Worm (Caenorhabditis elegans) whole organism, young adult: ENCODE data around the gene E04F6.10.
A peak's percentile ranks its signal among the peaks of the same experiment; 100 is the strongest.

Source experiments
- B0261.1 ChIP-seq: sonication (generic microtip); optimal IDR thresholded peaks from 2 replicates; lab custom pipeline; 2016; ENCODE audit warnings: mild to moderate bottlenecking, missing genetic modification characterization, moderate library complexity, missing compliant biosample characterization
- C06A6.2 ChIP-seq: fragments of 200-800 bp; sonication (Bioruptor generic); conservative IDR thresholded peaks from 2 replicates; pipeline ENCODE4 v1.3.6; 2022; ENCODE audit warnings: missing genetic modification characterization, missing compliant biosample characterization
- F49E8.2 ChIP-seq: sonication (generic microtip); optimal IDR thresholded peaks from 3 replicates; lab custom pipeline; 2017; ENCODE audit warnings: missing genetic modification characterization, mild to moderate bottlenecking, missing compliant biosample characterization, antibody characterized with exemption, moderate library complexity; ENCODE audit not compliant: insufficient read depth
- Y53F4B.3 ChIP-seq: fragments of 200-800 bp; sonication (Bioruptor generic); IDR thresholded peaks from 2 replicates; pipeline ENCODE4 v1.3.6; 2022; ENCODE audit warnings: missing genetic modification reagents, missing genetic modification characterization, missing compliant biosample characterization
- Y79H2A.3 ChIP-seq: fragments of 200-800 bp; sonication (Bioruptor generic); conservative IDR thresholded peaks from 2 replicates; pipeline ENCODE4 v1.3.6; 2022; ENCODE audit warnings: missing genetic modification reagents, missing genetic modification characterization, missing compliant biosample characterization
- Y95B8A.8 ChIP-seq: fragments of 200-800 bp; sonication (Bioruptor generic); IDR thresholded peaks from 2 replicates; pipeline ENCODE4 v1.3.6; 2022; ENCODE audit warnings: missing genetic modification reagents, missing genetic modification characterization, missing compliant biosample characterization
- ZK185.1 ChIP-seq: sonication (generic microtip); optimal IDR thresholded peaks from 2 replicates; lab custom pipeline; 2016; ENCODE audit warnings: mild to moderate bottlenecking, missing genetic modification characterization, missing compliant biosample characterization; ENCODE audit not compliant: poor library complexity, severe bottlenecking
- cebp-1 ChIP-seq, 2 experiments: fragments of 200-800 bp in 1 of 2; sonication (Bioruptor generic) in 1 of 2; sonication (generic microtip) in 1 of 2; IDR thresholded peaks in 1 of 2; optimal IDR thresholded peaks in 1 of 2; 2 replicates each; pipeline versions ENCODE4 v1.3.6 to Lab custom; 2017 to 2022; ENCODE audit warnings: missing compliant biosample characterization in 2 of 2, missing genetic modification characterization in 2 of 2, mild to moderate bottlenecking in 1 of 2, missing genetic modification reagents in 1 of 2, moderate library complexity in 1 of 2
- ceh-91 ChIP-seq: fragments of 200-800 bp; sonication (Bioruptor generic); IDR thresholded peaks from 2 replicates; pipeline ENCODE4 v1.3.6; 2022; ENCODE audit warnings: missing genetic modification reagents, missing genetic modification characterization, missing compliant biosample characterization
- egl-18 ChIP-seq: fragments of 200-800 bp; sonication (Bioruptor generic); IDR thresholded peaks from 2 replicates; pipeline ENCODE4 v1.3.6; 2022; ENCODE audit warnings: missing genetic modification reagents, missing genetic modification characterization, missing compliant biosample characterization
- egrh-3 ChIP-seq: fragments of 200-800 bp; sonication (Bioruptor generic); IDR thresholded peaks from 2 replicates; pipeline ENCODE4 v1.3.6; 2022; ENCODE audit warnings: missing genetic modification reagents, missing genetic modification characterization, missing compliant biosample characterization
- fkh-3 ChIP-seq: sonication (generic microtip); optimal IDR thresholded peaks from 2 replicates; lab custom pipeline; 2016; ENCODE audit warnings: mild to moderate bottlenecking, missing genetic modification characterization, missing compliant biosample characterization
- hmg-1.2 ChIP-seq: fragments of 200-800 bp; sonication (Bioruptor generic); IDR thresholded peaks from 2 replicates; pipeline ENCODE4 v1.3.6; 2022; ENCODE audit warnings: missing genetic modification reagents, missing genetic modification characterization, missing compliant biosample characterization
- hrde-1 ChIP-seq: sonication (generic microtip); optimal IDR thresholded peaks from 2 replicates; lab custom pipeline; 2016; ENCODE audit warnings: missing genetic modification characterization, mild to moderate bottlenecking, missing compliant biosample characterization, moderate library complexity, missing genotype, missing genetic modification reagents, borderline replicate concordance
- hsf-1 ChIP-seq: fragments of 200-800 bp; sonication (Bioruptor generic); IDR thresholded peaks from 2 replicates; pipeline ENCODE4 v1.3.6; 2022; ENCODE audit warnings: missing genetic modification reagents, missing genetic modification characterization, missing compliant biosample characterization
- let-526 ChIP-seq: fragments of 200-800 bp; sonication (Bioruptor generic); IDR thresholded peaks from 2 replicates; pipeline ENCODE4 v1.3.6; 2022; ENCODE audit warnings: missing genetic modification reagents, missing genetic modification characterization, missing compliant biosample characterization
- mxl-1 ChIP-seq: sonication (generic microtip); optimal IDR thresholded peaks from 2 replicates; lab custom pipeline; 2016; ENCODE audit warnings: missing genetic modification characterization, missing compliant biosample characterization
- nhr-120 ChIP-seq: fragments of 200-800 bp; sonication (Bioruptor generic); IDR thresholded peaks from 2 replicates; pipeline ENCODE4 v1.3.6; 2022; ENCODE audit warnings: missing genetic modification characterization, missing compliant biosample characterization
- nhr-80 ChIP-seq: sonication (generic microtip); optimal IDR thresholded peaks from 2 replicates; lab custom pipeline; 2016; ENCODE audit warnings: missing genetic modification characterization, missing compliant biosample characterization
- rec-8 ChIP-seq, 2 experiments: sonication (generic microtip); optimal IDR thresholded peaks; 2 replicates each; lab custom pipeline; 2016; ENCODE audit warnings: mild to moderate bottlenecking in 2 of 2, missing genetic modification characterization in 2 of 2, missing genetic modification reagents in 2 of 2, missing genotype in 2 of 2, missing biosample characterization in 1 of 2, missing compliant biosample characterization in 1 of 2, moderate library complexity in 1 of 2
- sdz-38 ChIP-seq: sonication (generic microtip); optimal IDR thresholded peaks from 2 replicates; lab custom pipeline; 2016; ENCODE audit warnings: missing genotype, missing genetic modification characterization, missing compliant biosample characterization
- snpc-1.3 ChIP-seq: sonication (generic microtip); optimal IDR thresholded peaks from 2 replicates; lab custom pipeline; 2017; ENCODE audit warnings: missing genetic modification characterization, mild to moderate bottlenecking, missing compliant biosample characterization, antibody characterized with exemption, moderate library complexity, missing genotype, missing genetic modification reagents; ENCODE audit not compliant: insufficient read depth
- snpc-3.4 ChIP-seq: sonication (generic microtip); optimal IDR thresholded peaks from 2 replicates; lab custom pipeline; 2017; ENCODE audit warnings: missing genetic modification characterization, mild to moderate bottlenecking, missing compliant biosample characterization, antibody characterized with exemption, moderate library complexity, missing genotype, missing genetic modification reagents
- snpc-4 ChIP-seq, 5 experiments: fragments of 150-350 bp in 1 of 5; sonication (generic microtip) in 4 of 5; optimal IDR thresholded peaks; 2 replicates each; lab custom pipeline; 2014 to 2018; ENCODE audit warnings: missing genetic modification characterization in 5 of 5, missing biosample characterization in 3 of 5, antibody characterized with exemption in 2 of 5, mild to moderate bottlenecking in 2 of 5, missing compliant biosample characterization in 2 of 5, missing genotype in 2 of 5, moderate library complexity in 2 of 5, missing genetic modification reagents in 1 of 5
- somi-1 ChIP-seq: fragments of 200-800 bp; sonication (Bioruptor generic); optimal IDR thresholded peaks from 2 replicates; lab custom pipeline; 2018; ENCODE audit warnings: mild to moderate bottlenecking, missing genetic modification characterization, missing compliant biosample characterization
- tbp1 ChIP-seq: fragments of 200-800 bp; sonication (Bioruptor generic); optimal IDR thresholded peaks from 2 replicates; lab custom pipeline; 2018; ENCODE audit warnings: mild to moderate bottlenecking, missing genetic modification characterization, missing compliant biosample characterization
- tbx-9 ChIP-seq: sonication (generic microtip); optimal IDR thresholded peaks from 2 replicates; lab custom pipeline; 2016; ENCODE audit warnings: borderline replicate concordance, missing genetic modification characterization, inconsistent platforms, missing compliant biosample characterization
- tlf-1 ChIP-seq: fragments of 200-800 bp; sonication (Bioruptor generic); optimal IDR thresholded peaks from 2 replicates; lab custom pipeline; 2018; ENCODE audit warnings: mild to moderate bottlenecking, missing genetic modification characterization, missing compliant biosample characterization
- ztf-6 ChIP-seq: fragments of 200-800 bp; sonication (Bioruptor generic); IDR thresholded peaks from 2 replicates; pipeline ENCODE4 v1.3.6; 2022; ENCODE audit warnings: missing genetic modification reagents, missing genetic modification characterization, missing compliant biosample characterization

The E04F6.10 gene

ce11 chrII:7251978-7252377 lies 35.0 kb upstream of the E04F6.10 start, which contains the start of the genes prx-13 and ada-2:
Gene prx-13 (minus strand): TSS chrII:7252015.
Gene ada-2 (plus strand): TSS chrII:7252259.
- TF ChIP-seq nhr-80 (tag; lab: Kevin White, UChicago) (peak; percentile 62), snpc-4 (GFP tag; optimal IDR thresholded peaks at IDR 0.05; lab: Kevin White, UChicago) (no peak), snpc-4 (tag; optimal IDR thresholded peaks at IDR 0.05; lab: Kevin White, UChicago) (peak in 1 of 4 experiments; percentile 15), C06A6.2 (GFP tag; lab: Robert Waterston, UW) (no peak)

- TF ChIP-seq hmg-1.2 (GFP tag; lab: Robert Waterston, UW) (no peak), somi-1 (no peak), snpc-1.3 (tag; lab: Kevin White, UChicago) (no peak), ZK185.1 (tag; lab: Kevin White, UChicago) (no peak), B0261.1 (tag; lab: Kevin White, UChicago) (no peak), tbx-9 (no peak), egrh-3 (GFP tag; lab: Robert Waterston, UW) (no peak)
Measured at ce11 chrII:7245576-7245975, 28.6 kb upstream of the E04F6.10 start, which contains the start of gene skpo-3. Gene skpo-3 (plus strand): TSS chrII:7245876.

ce11 chrII:7242754-7243153 lies 25.8 kb upstream of the E04F6.10 start:
- TF ChIP-seq F49E8.2: no peak
- peak; percentile 7 for TF ChIP-seq nhr-80 (tag; lab: Kevin White, UChicago)
- TF ChIP-seq Y79H2A.3: no peak
- TF ChIP-seq hrde-1 (tag; lab: Kevin White, UChicago): no peak
- TF ChIP-seq cebp-1 (GFP tag; IDR thresholded peaks at IDR 0.05; lab: Robert Waterston, UW): no peak
- no peak for TF ChIP-seq cebp-1 (tag; optimal IDR thresholded peaks at IDR 0.05; lab: Kevin White, UChicago)
- no peak for TF ChIP-seq ceh-91
- TF ChIP-seq snpc-3.4: no peak

ce11 chrII:7239705-7240104 lies 22.8 kb upstream of the E04F6.10 start:
- no peak for TF ChIP-seq mxl-1 (tag; lab: Kevin White, UChicago)

ce11 chrII:7238791-7239190 lies 21.8 kb upstream of the E04F6.10 start:
- TF ChIP-seq Y95B8A.8 (GFP tag; lab: Robert Waterston, UW): no peak
- TF ChIP-seq Y53F4B.3 (GFP tag; lab: Robert Waterston, UW): no peak
- no peak for TF ChIP-seq ztf-6
- TF ChIP-seq sdz-38 (tag; lab: Kevin White, UChicago): no peak
- TF ChIP-seq fkh-3 (tag; lab: Kevin White, UChicago): no peak
- TF ChIP-seq rec-8 (tag; optimal IDR thresholded peaks at IDR 0.05; lab: Kevin White, UChicago): no peak
- no peak for TF ChIP-seq snpc-1.3 (tag; lab: Kevin White, UChicago)
- TF ChIP-seq tbp1 (GFP tag; lab: Kevin White, UChicago): no peak
- TF ChIP-seq nhr-120 (GFP tag; lab: Robert Waterston, UW): no peak
- TF ChIP-seq hsf-1: no peak
- no peak for TF ChIP-seq tlf-1 (GFP tag; lab: Kevin White, UChicago)
- no peak for TF ChIP-seq egl-18 (GFP tag; lab: Robert Waterston, UW)
- TF ChIP-seq let-526 (GFP tag; lab: Robert Waterston, UW): no peak
